Worm (Caenorhabditis elegans) whole organism, young adult: Measurements from ENCODE around the gene srh-214.

Source experiments
- F37B4.10 ChIP-seq: fragments of 200-800 bp; sonication (Bioruptor generic); IDR thresholded peaks from 2 replicates; pipeline ENCODE4 v1.3.6; 2022; ENCODE audit warnings: missing genetic modification characterization, missing compliant biosample characterization
- F57A8.1 ChIP-seq: fragments of 200-800 bp; sonication (Bioruptor generic); optimal IDR thresholded peaks from 2 replicates; lab custom pipeline; 2018; ENCODE audit warnings: mild to moderate bottlenecking, missing genetic modification characterization, moderate library complexity, missing compliant biosample characterization
- K12H6.12 ChIP-seq: fragments of 200-800 bp; sonication (Bioruptor generic); optimal IDR thresholded peaks from 2 replicates; lab custom pipeline; 2018; ENCODE audit warnings: mild to moderate bottlenecking, missing genetic modification characterization, missing compliant biosample characterization
- Y95B8A.8 ChIP-seq: fragments of 200-800 bp; sonication (Bioruptor generic); IDR thresholded peaks from 2 replicates; pipeline ENCODE4 v1.3.6; 2022; ENCODE audit warnings: missing genetic modification reagents, missing genetic modification characterization, missing compliant biosample characterization
- akir-1 ChIP-seq: fragments of 200-800 bp; sonication (Bioruptor generic); optimal IDR thresholded peaks from 2 replicates; lab custom pipeline; 2018; ENCODE audit warnings: mild to moderate bottlenecking, missing genetic modification characterization, moderate library complexity, missing compliant biosample characterization
- cebp-1 ChIP-seq, 2 experiments: fragments of 200-800 bp in 1 of 2; sonication (Bioruptor generic) in 1 of 2; sonication (generic microtip) in 1 of 2; IDR thresholded peaks in 1 of 2; optimal IDR thresholded peaks in 1 of 2; 2 replicates each; pipeline versions ENCODE4 v1.3.6 to Lab custom; 2017 to 2022; ENCODE audit warnings: missing compliant biosample characterization in 2 of 2, missing genetic modification characterization in 2 of 2, mild to moderate bottlenecking in 1 of 2, missing genetic modification reagents in 1 of 2, moderate library complexity in 1 of 2
- chd-7 ChIP-seq: sonication (generic microtip); optimal IDR thresholded peaks from 2 replicates; lab custom pipeline; 2016; ENCODE audit warnings: mild to moderate bottlenecking, missing genetic modification characterization, moderate library complexity, missing compliant biosample characterization
- dpff-1 ChIP-seq: sonication (generic microtip); optimal IDR thresholded peaks from 2 replicates; lab custom pipeline; 2017; ENCODE audit warnings: mild to moderate bottlenecking, missing genetic modification characterization, missing compliant biosample characterization
- him-1 ChIP-seq: sonication (generic microtip); optimal IDR thresholded peaks from 2 replicates; lab custom pipeline; 2016; ENCODE audit warnings: missing genotype, missing genetic modification reagents, missing genetic modification characterization, missing compliant biosample characterization
- hmg-20 ChIP-seq: fragments of 200-800 bp; sonication (Bioruptor generic); IDR thresholded peaks from 2 replicates; pipeline ENCODE4 v1.3.6; 2022; ENCODE audit warnings: missing genetic modification reagents, missing genetic modification characterization, missing compliant biosample characterization
- lin-35 ChIP-seq, 3 experiments: fragments of 150-350 bp in 2 of 3; sonication (generic microtip) in 1 of 3; optimal IDR thresholded peaks; 2 replicates each; lab custom pipeline; 2014 to 2018; ENCODE audit warnings: missing biosample characterization in 3 of 3, missing genetic modification characterization in 3 of 3, missing genetic modification reagents in 3 of 3
- mcd-1 ChIP-seq: fragments of 200-800 bp; sonication (Bioruptor generic); IDR thresholded peaks from 2 replicates; pipeline ENCODE4 v1.3.6; 2022; ENCODE audit warnings: missing genetic modification reagents, missing genetic modification characterization, missing compliant biosample characterization
- snpc-1.1 ChIP-seq: sonication (generic microtip); optimal IDR thresholded peaks from 2 replicates; lab custom pipeline; 2017; ENCODE audit warnings: missing genetic modification characterization, mild to moderate bottlenecking, missing compliant biosample characterization, antibody characterized with exemption, moderate library complexity, missing genotype, missing genetic modification reagents; ENCODE audit not compliant: insufficient read depth
- ztf-28 ChIP-seq: fragments of 200-800 bp; sonication (Bioruptor generic); IDR thresholded peaks from 2 replicates; pipeline ENCODE4 v1.3.6; 2022; ENCODE audit warnings: missing genetic modification reagents, missing genetic modification characterization, missing compliant biosample characterization

- no peak for TF ChIP-seq lin-35 (GFP tag; optimal IDR thresholded peaks at IDR 0.05; lab: Kevin White, UChicago)
- no peak for TF ChIP-seq cebp-1 (GFP tag; IDR thresholded peaks at IDR 0.05; lab: Robert Waterston, UW)
- TF ChIP-seq cebp-1 (tag; optimal IDR thresholded peaks at IDR 0.05; lab: Kevin White, UChicago) = no peak
- TF ChIP-seq akir-1 (GFP tag; lab: Kevin White, UChicago) = no peak
- TF ChIP-seq K12H6.12 (tag; lab: Kevin White, UChicago) = no peak
- TF ChIP-seq dpff-1 (tag; lab: Kevin White, UChicago) = no peak
- no peak for TF ChIP-seq Y95B8A.8 (GFP tag; lab: Robert Waterston, UW)
- TF ChIP-seq him-1 (tag; lab: Kevin White, UChicago) = no peak
- no peak for TF ChIP-seq F37B4.10 (GFP tag; lab: Robert Waterston, UW)
- no peak for TF ChIP-seq snpc-1.1
- TF ChIP-seq ztf-28 (GFP tag; lab: Robert Waterston, UW) = no peak
- TF ChIP-seq mcd-1 (GFP tag; lab: Robert Waterston, UW) = no peak
- no peak for TF ChIP-seq hmg-20 (GFP tag; lab: Robert Waterston, UW)
- TF ChIP-seq F57A8.1 (GFP tag; lab: Kevin White, UChicago) = no peak
- no peak for TF ChIP-seq chd-7 (tag; lab: Kevin White, UChicago)
Measured at ce11 chrV:16853956-16854683, 24.6 kb upstream of the srh-214 start, which contains the start of the genes clec-35 and clec-27.
